Worm (Caenorhabditis elegans) whole organism, L3 larva: ENCODE results near the gene F57H12.5.

Source experiments
- R02D3.7 ChIP-seq: fragments of 150-350 bp; optimal IDR thresholded peaks from 2 replicates; lab custom pipeline; 2014; ENCODE audit warnings: missing biosample characterization, missing genetic modification characterization
- ZK546.5 ChIP-seq: sonication (generic microtip); optimal IDR thresholded peaks from 2 replicates; lab custom pipeline; 2017; ENCODE audit warnings: missing biosample characterization, missing genetic modification characterization
- aly-2 ChIP-seq: fragments of 150-350 bp; optimal IDR thresholded peaks from 2 replicates; lab custom pipeline; 2014; ENCODE audit warnings: missing biosample characterization, missing genetic modification characterization
- ama-1 ChIP-seq: fragments of 150-350 bp; optimal IDR thresholded peaks from 2 replicates; lab custom pipeline; 2018
- ceh-82 ChIP-seq: fragments of 150-350 bp; optimal IDR thresholded peaks from 2 replicates; lab custom pipeline; 2014; ENCODE audit warnings: missing biosample characterization, missing genetic modification characterization
- ceh-9 ChIP-seq: sonication (generic microtip); optimal IDR thresholded peaks from 2 replicates; lab custom pipeline; 2018; ENCODE audit warnings: missing biosample characterization, missing genetic modification characterization
- daf-12 ChIP-seq: fragments of 150-350 bp; optimal IDR thresholded peaks from 2 replicates; lab custom pipeline; 2014; ENCODE audit warnings: missing biosample characterization, missing genetic modification reagents, missing genetic modification characterization
- elt-1 ChIP-seq: fragments of 150-350 bp; optimal IDR thresholded peaks from 2 replicates; lab custom pipeline; 2014; ENCODE audit warnings: missing biosample characterization, missing genetic modification characterization
- elt-2 ChIP-seq: sonication (generic microtip); optimal IDR thresholded peaks from 2 replicates; lab custom pipeline; 2016; ENCODE audit warnings: missing genetic modification reagents, mild to moderate bottlenecking, missing genetic modification characterization, missing compliant biosample characterization
- elt-3 ChIP-seq, 3 experiments: fragments of 150-350 bp in 1 of 3; sonication (generic microtip) in 2 of 3; optimal IDR thresholded peaks; 2 replicates in 2 of 3; 4 replicates in 1 of 3; lab custom pipeline; 2014 to 2017; ENCODE audit warnings: missing biosample characterization in 3 of 3, missing genetic modification characterization in 3 of 3
- eor-1 ChIP-seq, 2 experiments: fragments of 150-350 bp; optimal IDR thresholded peaks; 2 replicates each; lab custom pipeline; 2014 to 2018; ENCODE audit warnings: missing biosample characterization in 2 of 2, missing genetic modification characterization in 2 of 2
- fkh-2 ChIP-seq: fragments of 150-350 bp; optimal IDR thresholded peaks from 2 replicates; lab custom pipeline; 2014; ENCODE audit warnings: missing biosample characterization, missing genetic modification reagents, missing genetic modification characterization
- fos-1 ChIP-seq: fragments of 150-350 bp; optimal IDR thresholded peaks from 2 replicates; lab custom pipeline; 2014; ENCODE audit warnings: missing biosample characterization, missing genetic modification characterization
- hmg-11 ChIP-seq: sonication (generic microtip); optimal IDR thresholded peaks from 2 replicates; lab custom pipeline; 2016; ENCODE audit warnings: missing genetic modification characterization, missing compliant biosample characterization
- jun-1 ChIP-seq: fragments of 150-350 bp; optimal IDR thresholded peaks from 2 replicates; lab custom pipeline; 2014; ENCODE audit warnings: missing biosample characterization, missing genetic modification reagents, missing genetic modification characterization
- lin-15B ChIP-seq: fragments of 150-350 bp; optimal IDR thresholded peaks from 2 replicates; lab custom pipeline; 2014; ENCODE audit warnings: missing biosample characterization, missing genetic modification characterization
- lin-39 ChIP-seq: fragments of 150-350 bp; optimal IDR thresholded peaks from 2 replicates; lab custom pipeline; 2018; ENCODE audit warnings: missing biosample characterization, missing genetic modification reagents, missing genetic modification characterization
- lsy-12 ChIP-seq: sonication (generic microtip); optimal IDR thresholded peaks from 2 replicates; lab custom pipeline; 2016; ENCODE audit warnings: mild to moderate bottlenecking, missing genetic modification characterization, missing compliant biosample characterization
- mml-1 ChIP-seq: fragments of 150-350 bp; sonication (generic microtip); optimal IDR thresholded peaks from 3 replicates; lab custom pipeline; 2014; ENCODE audit warnings: missing biosample characterization, missing genetic modification characterization
- nfya-1 ChIP-seq: sonication (generic microtip); optimal IDR thresholded peaks from 2 replicates; lab custom pipeline; 2017; ENCODE audit warnings: missing genetic modification characterization, mild to moderate bottlenecking, missing compliant biosample characterization, antibody characterized with exemption, moderate library complexity; ENCODE audit not compliant: insufficient read depth
- nhr-11 ChIP-seq: fragments of 150-350 bp; optimal IDR thresholded peaks from 2 replicates; lab custom pipeline; 2014; ENCODE audit warnings: missing biosample characterization, missing genetic modification characterization
- nhr-12 ChIP-seq: fragments of 150-350 bp; optimal IDR thresholded peaks from 2 replicates; lab custom pipeline; 2014; ENCODE audit warnings: missing biosample characterization, missing genetic modification characterization
- nhr-23 ChIP-seq: fragments of 150-350 bp; optimal IDR thresholded peaks from 2 replicates; lab custom pipeline; 2014; ENCODE audit warnings: missing biosample characterization, missing genetic modification reagents, missing genetic modification characterization
- nhr-237 ChIP-seq: fragments of 150-350 bp; optimal IDR thresholded peaks from 2 replicates; lab custom pipeline; 2014; ENCODE audit warnings: missing biosample characterization, missing genetic modification characterization
- nhr-25 ChIP-seq: sonication (generic microtip); optimal IDR thresholded peaks from 2 replicates; lab custom pipeline; 2017; ENCODE audit warnings: missing biosample characterization, missing genetic modification characterization
- nhr-28 ChIP-seq: fragments of 150-350 bp; optimal IDR thresholded peaks from 2 replicates; lab custom pipeline; 2014; ENCODE audit warnings: missing biosample characterization, missing genetic modification characterization
- nhr-43 ChIP-seq: sonication (generic microtip); optimal IDR thresholded peaks from 2 replicates; lab custom pipeline; 2016; ENCODE audit warnings: mild to moderate bottlenecking, missing genetic modification characterization, missing compliant biosample characterization; ENCODE audit not compliant: poor library complexity, severe bottlenecking
- nhr-67 ChIP-seq: fragments of 150-350 bp; optimal IDR thresholded peaks from 2 replicates; lab custom pipeline; 2014; ENCODE audit warnings: missing biosample characterization, missing genetic modification characterization
- pha-4 ChIP-seq: fragments of 150-350 bp; optimal IDR thresholded peaks from 2 replicates; lab custom pipeline; 2014; ENCODE audit warnings: missing biosample characterization, missing genetic modification reagents, missing genetic modification characterization
- sea-2 ChIP-seq: fragments of 150-350 bp; sonication (generic microtip); optimal IDR thresholded peaks from 4 replicates; lab custom pipeline; 2014; ENCODE audit warnings: missing biosample characterization, missing genetic modification reagents, missing genetic modification characterization
- skn-1 ChIP-seq: fragments of 150-350 bp; optimal IDR thresholded peaks from 2 replicates; lab custom pipeline; 2014; ENCODE audit warnings: missing biosample characterization, missing genetic modification characterization
- tbx-2 ChIP-seq: sonication (generic microtip); optimal IDR thresholded peaks from 2 replicates; lab custom pipeline; 2016; ENCODE audit warnings: mild to moderate bottlenecking, missing genetic modification characterization, missing compliant biosample characterization
- unc-39 ChIP-seq: sonication (generic microtip); optimal IDR thresholded peaks from 4 replicates; lab custom pipeline; 2017; ENCODE audit warnings: missing biosample characterization, missing genetic modification characterization
- unc-62 ChIP-seq: fragments of 150-350 bp; sonication (generic microtip); optimal IDR thresholded peaks from 4 replicates; lab custom pipeline; 2014; ENCODE audit warnings: missing biosample characterization, missing genetic modification reagents, missing genetic modification characterization
- ztf-11 ChIP-seq: fragments of 150-350 bp; optimal IDR thresholded peaks from 2 replicates; lab custom pipeline; 2014; ENCODE audit warnings: missing biosample characterization, missing genetic modification characterization
- ztf-4 ChIP-seq: fragments of 150-350 bp; optimal IDR thresholded peaks from 2 replicates; lab custom pipeline; 2014; ENCODE audit warnings: missing biosample characterization, missing genetic modification characterization

Gene F57H12.5

DNA sequence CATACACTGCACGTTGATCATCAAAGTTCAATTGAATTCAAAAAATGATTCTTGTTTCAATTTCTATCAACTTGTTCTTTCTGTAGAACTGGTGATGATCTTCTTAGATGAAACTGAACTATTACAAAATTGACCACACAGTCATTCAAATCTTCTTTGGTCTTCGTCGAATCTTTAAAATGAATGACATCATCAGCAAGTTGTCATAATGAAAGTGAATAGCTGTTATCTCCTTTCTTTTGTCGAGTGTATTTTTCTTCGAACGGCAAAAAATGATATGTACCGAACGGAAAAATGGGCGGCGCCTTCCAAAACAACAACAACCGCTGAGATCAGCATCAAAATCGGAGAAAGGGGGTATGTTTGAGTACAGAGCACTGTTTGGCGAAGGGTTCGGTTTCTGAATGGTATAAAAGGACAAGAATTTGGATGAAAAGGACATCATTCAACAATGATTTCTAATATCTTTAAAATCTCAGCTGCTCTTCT is 10.4 kb downstream of the F57H12.5 start, which contains the start of gene ora-1:
TSS of gene ora-1 (plus strand) at position 439 of the 489 bp plus-strand sequence.
- TF ChIP-seq nhr-25 (tag; lab: Kevin White, UChicago) (peak; percentile 14), aly-2 (tag; lab: Kevin White, UChicago) (no peak)

DNA sequence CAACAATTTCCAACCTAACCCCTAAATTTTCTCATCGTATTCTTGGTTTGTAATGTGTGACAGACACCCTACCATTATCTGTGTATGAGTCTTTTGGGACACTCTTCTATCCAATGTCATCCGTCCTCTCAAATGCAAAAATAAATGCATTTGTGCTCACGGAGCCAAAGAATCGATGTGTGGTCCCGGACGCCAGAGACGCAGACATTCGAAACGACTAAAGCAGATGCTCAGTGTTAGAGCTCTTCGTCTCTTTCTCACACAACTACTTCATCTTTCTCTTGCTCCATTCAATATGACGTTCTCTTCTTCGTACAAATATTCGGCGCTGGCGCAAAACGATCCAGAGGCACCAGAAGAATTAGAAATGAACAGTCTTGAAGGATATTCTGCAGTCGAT is 12.5 kb downstream of the F57H12.5 start, which contains the start of gene unc-24:
TSS of gene unc-24 (plus strand) at position 283 of the 400 bp plus-strand sequence.
- TF ChIP-seq fos-1 (tag; lab: Kevin White, UChicago) (no peak), unc-39 (tag; lab: Kevin White, UChicago) (no peak), elt-1 (tag; lab: Kevin White, UChicago) (no peak), lin-15B (peak; percentile 22), nhr-67 (tag; lab: Kevin White, UChicago) (no peak), ZK546.5 (tag; lab: Kevin White, UChicago) (no peak), nfya-1 (tag; lab: Kevin White, UChicago) (peak; percentile 63), eor-1 (tag; optimal IDR thresholded peaks at IDR 0.05; lab: Kevin White, UChicago) (no peak), nhr-11 (tag; lab: Kevin White, UChicago) (no peak), nhr-28 (no peak), aly-2 (tag; lab: Kevin White, UChicago) (no peak), ztf-11 (tag; lab: Kevin White, UChicago) (no peak), skn-1 (tag; lab: Kevin White, UChicago) (no peak), lin-39 (peak; percentile 74), hmg-11 (tag; lab: Kevin White, UChicago) (peak; percentile 20), fkh-2 (tag; lab: Kevin White, UChicago) (no peak)

DNA sequence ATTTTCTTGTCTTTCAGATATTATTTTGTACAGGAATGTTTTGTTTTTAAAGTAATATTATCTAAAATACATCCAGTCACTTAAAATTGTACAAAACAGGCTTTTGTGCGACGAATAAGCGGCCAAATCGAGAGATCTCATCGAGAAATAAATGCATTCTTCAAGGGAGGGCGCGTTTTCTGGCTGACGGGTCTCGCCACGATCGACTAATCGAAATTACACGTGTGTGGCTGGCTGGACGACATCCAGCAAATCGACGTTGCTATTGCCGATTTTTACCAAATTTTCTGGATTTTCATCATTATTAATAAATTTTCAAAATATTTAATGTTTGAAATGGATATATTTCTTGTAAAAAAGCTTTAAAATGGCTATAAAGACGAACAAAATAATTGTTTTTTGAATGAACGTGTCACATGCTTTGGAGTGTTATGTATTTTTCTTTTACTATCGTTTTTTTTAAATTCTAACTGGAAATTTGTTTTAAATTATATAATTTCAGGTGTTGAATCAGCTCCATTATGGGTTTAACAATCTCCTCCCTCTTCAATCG is 15.0 kb downstream of the F57H12.5 start, which contains the start of gene arf-5:
TSS of gene arf-5 (plus strand) at position 503 of the 553 bp plus-strand sequence.
- no peak for TF ChIP-seq ceh-9
- peak; percentile 7 for TF ChIP-seq elt-2 (tag; lab: Kevin White, UChicago)
- no peak for TF ChIP-seq fkh-2 (tag; lab: Kevin White, UChicago)
- TF ChIP-seq pha-4 (tag; lab: Kevin White, UChicago), result peak; percentile 47
- TF ChIP-seq daf-12 (tag; lab: Kevin White, UChicago), result no peak
- no peak for TF ChIP-seq nhr-67 (tag; lab: Kevin White, UChicago)
- no peak for TF ChIP-seq sea-2 (GFP tag; lab: Kevin White, UChicago)
- peak; percentile 57 for TF ChIP-seq nfya-1 (tag; lab: Kevin White, UChicago)
- no peak for TF ChIP-seq nhr-12 (tag; lab: Kevin White, UChicago)
- TF ChIP-seq eor-1 (tag; optimal IDR thresholded peaks at IDR 0.05; lab: Kevin White, UChicago), result no peak
- no peak for TF ChIP-seq elt-3 (tag; optimal IDR thresholded peaks at IDR 0.05; lab: Kevin White, UChicago)
- TF ChIP-seq jun-1 (tag; lab: Kevin White, UChicago), result no peak
- no peak for TF ChIP-seq nhr-237
- TF ChIP-seq hmg-11 (tag; lab: Kevin White, UChicago), result no peak
- TF ChIP-seq lin-39, result peak; percentile 81
- TF ChIP-seq ztf-11 (tag; lab: Kevin White, UChicago), result no peak
- peak; percentile 7 for TF ChIP-seq elt-1 (tag; lab: Kevin White, UChicago)
- peak; percentile 29 for TF ChIP-seq nhr-23 (tag; lab: Kevin White, UChicago)
- peak; percentile 50 for TF ChIP-seq ama-1 (lab: Kevin White, UChicago)
- peak; percentile 54 for TF ChIP-seq lin-15B
- no peak for TF ChIP-seq mml-1 (tag; lab: Kevin White, UChicago)

DNA sequence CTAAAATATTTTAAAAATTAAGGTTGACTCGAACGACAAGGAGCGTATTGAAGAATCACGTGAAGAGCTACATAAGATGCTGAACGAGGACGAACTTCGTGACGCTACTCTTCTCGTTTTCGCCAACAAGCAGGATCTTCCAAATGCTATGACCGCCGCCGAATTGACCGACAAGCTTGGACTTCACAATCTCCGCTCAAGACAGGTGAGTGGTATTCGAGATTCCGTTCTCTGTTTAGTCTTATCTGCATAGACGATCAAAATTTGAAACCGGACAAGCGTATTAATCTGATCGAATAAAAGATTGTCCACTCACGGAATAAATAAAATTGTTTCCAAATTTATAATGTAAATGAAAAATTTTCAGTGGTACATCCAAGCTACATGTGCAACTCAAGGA is 15.9 kb downstream of the F57H12.5 start:
- TF ChIP-seq ama-1 (lab: Kevin White, UChicago) (peak; percentile 60), ztf-4 (tag; lab: Kevin White, UChicago) (no peak), elt-1 (tag; lab: Kevin White, UChicago) (peak; percentile 83), nhr-25 (tag; lab: Kevin White, UChicago) (peak; percentile 29)

DNA sequence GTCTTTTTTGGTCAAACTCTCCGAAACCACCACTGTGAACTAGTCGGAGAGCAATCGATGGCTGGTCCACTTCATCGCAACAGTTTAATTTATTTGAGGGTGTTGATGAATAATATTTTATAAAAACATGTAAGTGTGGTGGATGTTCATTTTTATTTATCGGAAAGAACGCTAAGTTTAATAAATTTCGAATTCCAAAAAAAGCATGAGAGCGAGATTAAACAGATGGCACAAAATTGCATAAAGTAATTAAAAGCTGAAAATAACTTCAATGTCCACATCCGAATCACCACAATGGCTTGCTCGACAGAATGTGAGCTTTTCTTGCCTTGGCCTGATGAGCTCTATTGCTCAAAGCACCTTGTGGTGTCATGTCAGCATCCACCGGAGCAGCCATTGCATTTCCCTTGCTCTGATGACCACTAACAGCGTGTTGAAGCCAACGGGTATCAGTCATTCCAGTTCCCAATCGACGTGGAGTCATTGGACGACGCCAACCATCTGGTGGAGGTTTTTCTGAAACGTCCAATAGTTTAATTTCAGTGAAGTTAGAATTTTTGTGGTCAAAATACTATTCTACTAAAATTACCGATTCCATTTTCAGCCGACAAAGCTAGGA is 16.7 kb downstream of the F57H12.5 start:
- TF ChIP-seq hmg-11 (tag; lab: Kevin White, UChicago) (peak; percentile 22), unc-62 (GFP tag; lab: Kevin White, UChicago) (no peak), ama-1 (lab: Kevin White, UChicago) (peak; percentile 41), lsy-12 (tag; lab: Kevin White, UChicago) (peak; percentile 68), tbx-2 (tag; lab: Kevin White, UChicago) (peak; percentile 19), nhr-43 (peak; percentile 58), R02D3.7 (tag; lab: Kevin White, UChicago) (no peak), ZK546.5 (tag; lab: Kevin White, UChicago) (no peak), sea-2 (GFP tag; lab: Kevin White, UChicago) (no peak), elt-2 (tag; lab: Kevin White, UChicago) (peak; percentile 3), ceh-82 (tag; lab: Kevin White, UChicago) (no peak)
